Fruit fly (Drosophila melanogaster): ENCODE results near the gene CG43354.

Gene CG43354

DNA sequence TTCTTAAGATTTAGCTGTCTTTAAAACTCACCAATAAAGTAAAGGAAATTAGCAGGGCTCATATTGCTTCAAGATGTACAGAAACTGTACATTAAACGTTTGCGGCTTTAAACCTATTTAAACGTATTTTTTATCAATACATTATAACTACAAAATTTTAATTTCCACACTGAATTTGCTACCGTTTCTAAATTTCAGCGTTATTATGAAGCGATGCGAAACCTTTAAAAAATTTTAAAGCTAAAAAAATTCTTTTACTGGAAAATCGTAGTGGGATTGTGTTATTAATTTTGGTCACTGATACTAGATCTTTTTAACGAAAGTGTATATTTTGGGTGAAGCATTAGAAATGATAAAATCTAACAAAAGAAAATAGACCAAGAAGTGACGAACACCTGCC, at the start of gene CG43354:
CG43354 (minus strand) TSS at position 101 of the 400 bp plus-strand sequence.
- TF ChIP-seq Hr38 (GFP tag; optimal IDR thresholded peaks at IDR 0.05) (no peak), Eip78C (GFP tag) (peak; percentile 12)

DNA sequence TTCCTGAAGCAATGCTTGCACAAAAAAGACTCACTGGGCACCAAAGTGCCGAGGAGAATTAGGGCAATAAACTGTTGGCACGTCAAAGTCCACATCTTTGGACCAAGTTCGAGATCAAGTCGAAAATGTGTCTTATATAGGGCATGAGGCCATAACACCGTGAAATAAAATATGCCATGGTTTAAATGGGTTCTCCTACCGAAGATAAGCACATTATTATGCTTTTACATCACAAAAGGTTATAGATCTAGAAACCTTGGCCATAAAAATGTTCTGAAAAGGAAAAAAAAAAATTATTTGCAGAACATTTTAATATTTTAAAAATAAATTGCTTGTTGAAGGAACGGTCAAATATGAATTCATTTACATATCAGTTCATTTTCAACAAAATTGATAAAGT, 49.7 kb upstream of the CG43354 start, which contains the start of gene Acp36DE:
Acp36DE (minus strand) TSS at position 101 of the 400 bp plus-strand sequence.
- TF ChIP-seq CG6854 (GFP tag; optimal IDR thresholded peaks at IDR 0.05), result no peak
- no peak for TF ChIP-seq fkh (GFP tag; optimal IDR thresholded peaks at IDR 0.05)
- TF ChIP-seq CG6808 (GFP tag; optimal IDR thresholded peaks at IDR 0.05), result no peak
- TF ChIP-seq CG9139 (GFP tag; optimal IDR thresholded peaks at IDR 0.05), result no peak
- TF ChIP-seq CG3032 (tag; optimal IDR thresholded peaks at IDR 0.05), result no peak
- TF ChIP-seq topi (GFP tag; optimal IDR thresholded peaks at IDR 0.05), result no peak
- no peak for TF ChIP-seq Gug (GFP tag; IDR thresholded peaks at IDR 0.05)
- no peak for TF ChIP-seq vri (GFP tag; optimal IDR thresholded peaks at IDR 0.05)
- TF ChIP-seq esn (GFP tag; optimal IDR thresholded peaks at IDR 0.05), result no peak
- TF ChIP-seq Sox102F (GFP tag; optimal IDR thresholded peaks at IDR 0.05), result no peak
- no peak for TF ChIP-seq eg (GFP tag; IDR thresholded peaks at IDR 0.05)
- TF ChIP-seq dac (GFP tag; optimal IDR thresholded peaks at IDR 0.05), result no peak
- no peak for TF ChIP-seq CG10631 (GFP tag; optimal IDR thresholded peaks at IDR 0.05)
- no peak for TF ChIP-seq dsx (GFP tag; optimal IDR thresholded peaks at IDR 0.05; ENCODE audit: poor library complexity, severe bottlenecking)
- no peak for TF ChIP-seq CG8319 (GFP tag; optimal IDR thresholded peaks at IDR 0.05)
- no peak for TF ChIP-seq Sox14 (GFP tag; optimal IDR thresholded peaks at IDR 0.05)
- TF ChIP-seq salr (GFP tag; optimal IDR thresholded peaks at IDR 0.05), result no peak
- TF ChIP-seq Lpt (GFP tag; optimal IDR thresholded peaks at IDR 0.05), result no peak

dm6 chr2L:18358032-18358431, 48.8 kb upstream of the CG43354 start:
- TF ChIP-seq CG1621 (tag; optimal IDR thresholded peaks at IDR 0.05), result no peak
- no peak for TF ChIP-seq fd59A (GFP tag; optimal IDR thresholded peaks at IDR 0.05)
- TF ChIP-seq CG6276 (GFP tag; optimal IDR thresholded peaks at IDR 0.05), result no peak
- TF ChIP-seq dac (GFP tag; optimal IDR thresholded peaks at IDR 0.05), result no peak
- no peak for TF ChIP-seq net (GFP tag; optimal IDR thresholded peaks at IDR 0.05)
- no peak for TF ChIP-seq Lpt (GFP tag; optimal IDR thresholded peaks at IDR 0.05)
- TF ChIP-seq Smox (GFP tag; optimal IDR thresholded peaks at IDR 0.05), result no peak
- no peak for TF ChIP-seq CG10631 (GFP tag; optimal IDR thresholded peaks at IDR 0.05)

DNA sequence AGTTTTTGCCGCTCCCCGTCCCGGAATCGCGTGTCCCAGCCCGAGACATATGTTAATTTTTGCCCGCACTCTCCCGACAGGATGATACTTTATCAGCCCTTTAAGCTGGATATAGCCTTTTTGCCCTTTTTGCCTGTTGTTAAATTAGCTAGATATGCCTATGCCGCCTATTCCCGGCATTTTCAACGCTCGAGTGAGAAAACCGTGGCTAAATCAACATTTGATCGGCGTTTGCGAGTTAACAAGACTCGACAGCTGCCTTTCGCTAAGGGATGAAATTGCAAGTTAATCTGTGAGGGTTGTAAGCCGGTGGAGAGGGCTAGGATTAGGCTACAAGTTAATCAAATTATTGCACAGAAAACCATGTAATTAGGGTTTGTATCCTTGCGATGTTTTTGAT, 46.3 kb upstream of the CG43354 start:
- TF ChIP-seq ss (GFP tag; optimal IDR thresholded peaks at IDR 0.05) (peak in 1 of 2 experiments; percentile 67), achi (GFP tag; optimal IDR thresholded peaks at IDR 0.05) (no peak)

- TF ChIP-seq fd59A (GFP tag; optimal IDR thresholded peaks at IDR 0.05) (peak; percentile 70), vri (GFP tag; optimal IDR thresholded peaks at IDR 0.05) (no peak), acj6 (GFP tag; optimal IDR thresholded peaks at IDR 0.05) (peak; percentile 71), CG11294 (GFP tag; IDR thresholded peaks at IDR 0.05) (no peak), CG6163 (GFP tag; IDR thresholded peaks at IDR 0.05) (no peak), CG7368 (GFP tag; optimal IDR thresholded peaks at IDR 0.05) (peak; percentile 33), CG34406 (GFP tag; optimal IDR thresholded peaks at IDR 0.05) (peak; percentile 71), CG8319 (GFP tag; optimal IDR thresholded peaks at IDR 0.05) (peak; percentile 30), Eip75B (GFP tag; optimal IDR thresholded peaks at IDR 0.05) (peak; percentile 58), CG16779 (tag; optimal IDR thresholded peaks at IDR 0.05) (peak; percentile 21), CG10631 (GFP tag; optimal IDR thresholded peaks at IDR 0.05) (peak; percentile 78), Smox (GFP tag; optimal IDR thresholded peaks at IDR 0.05) (peak; percentile 65), Gug (GFP tag; IDR thresholded peaks at IDR 0.05) (no peak), CG32006 (GFP tag; optimal IDR thresholded peaks at IDR 0.05) (peak; percentile 68), CG3919 (GFP tag; optimal IDR thresholded peaks at IDR 0.05) (peak; percentile 67), CG11762 (GFP tag; optimal IDR thresholded peaks at IDR 0.05; ENCODE audit: insufficient read depth) (peak; percentile 56), achi (GFP tag; optimal IDR thresholded peaks at IDR 0.05) (peak; percentile 73), eg (GFP tag; IDR thresholded peaks at IDR 0.05) (no peak), CG8119 (GFP tag; IDR thresholded peaks at IDR 0.05) (peak; percentile 68), CG6276 (GFP tag; optimal IDR thresholded peaks at IDR 0.05) (peak; percentile 9), dac (GFP tag; optimal IDR thresholded peaks at IDR 0.05) (no peak), Hr38 (GFP tag; optimal IDR thresholded peaks at IDR 0.05) (no peak), OdsH (GFP tag; optimal IDR thresholded peaks at IDR 0.05) (peak; percentile 70), CG31627 (GFP tag; optimal IDR thresholded peaks at IDR 0.05) (peak; percentile 38), ss (GFP tag; optimal IDR thresholded peaks at IDR 0.05) (peak; percentile 78 to 81), lz (GFP tag; optimal IDR thresholded peaks at IDR 0.05) (peak; percentile 61), Sox102F (GFP tag; optimal IDR thresholded peaks at IDR 0.05) (peak; percentile 45), Sox14 (GFP tag; optimal IDR thresholded peaks at IDR 0.05) (peak; percentile 66), Hr4 (GFP tag; optimal IDR thresholded peaks at IDR 0.05) (peak; percentile 31), CG1621 (tag; optimal IDR thresholded peaks at IDR 0.05) (peak; percentile 51), salr (GFP tag; optimal IDR thresholded peaks at IDR 0.05) (peak; percentile 36 to 56)
Measured at dm6 chr2L:18352808-18353207, 43.6 kb upstream of the CG43354 start.

Measured in whole organism, prepupa.